Worm (Caenorhabditis elegans) whole organism, L4 larva: ENCODE measurements around the gene grsp-3.

Experiments
- F26F4.8 ChIP-seq: fragments of 200-800 bp; sonication (Bioruptor generic); conservative IDR thresholded peaks from 2 replicates; pipeline ENCODE4 v1.3.6; 2022; ENCODE audit warnings: missing genetic modification characterization, missing compliant biosample characterization
- F49E8.2 ChIP-seq: sonication (generic microtip); optimal IDR thresholded peaks from 2 replicates; lab custom pipeline; 2016; ENCODE audit warnings: missing compliant biosample characterization, mild to moderate bottlenecking, missing genetic modification characterization, borderline replicate concordance
- T26A8.4 ChIP-seq: fragments of 200-800 bp; sonication (Bioruptor generic); IDR thresholded peaks from 2 replicates; pipeline ENCODE4 v1.3.6; 2022; ENCODE audit warnings: missing genetic modification characterization, missing compliant biosample characterization
- ama-1 ChIP-seq: fragments of 150-350 bp; optimal IDR thresholded peaks from 2 replicates; lab custom pipeline; 2014; ENCODE audit warnings: inconsistent platforms, mixed read lengths
- ceh-28 ChIP-seq: fragments of 150-350 bp; optimal IDR thresholded peaks from 2 replicates; lab custom pipeline; 2014; ENCODE audit warnings: missing biosample characterization, missing genetic modification reagents, missing genetic modification characterization
- ceh-44 ChIP-seq: fragments of 200-800 bp; sonication (Bioruptor generic); IDR thresholded peaks from 2 replicates; pipeline ENCODE4 v1.3.6; 2022; ENCODE audit warnings: missing genetic modification reagents, missing genetic modification characterization, missing compliant biosample characterization
- daf-16 ChIP-seq, 3 experiments: sonication (generic microtip); optimal IDR thresholded peaks; 2 replicates each; lab custom pipeline; 2016 to 2017; ENCODE audit warnings: missing genetic modification characterization in 3 of 3, missing genetic modification reagents in 3 of 3, mild to moderate bottlenecking in 2 of 3, missing compliant biosample characterization in 2 of 3, missing biosample characterization in 1 of 3, moderate library complexity in 1 of 3
- dpl-1 ChIP-seq: fragments of 150-350 bp; optimal IDR thresholded peaks from 2 replicates; lab custom pipeline; 2014; ENCODE audit warnings: missing biosample characterization, missing genetic modification reagents, missing genetic modification characterization
- dve-1 ChIP-seq: sonication (generic microtip); optimal IDR thresholded peaks from 2 replicates; lab custom pipeline; 2017; ENCODE audit warnings: antibody characterized with exemption, mild to moderate bottlenecking, missing genetic modification characterization, missing compliant biosample characterization; ENCODE audit not compliant: insufficient read depth
- egl-43 ChIP-seq: fragments of 200-800 bp; sonication (Bioruptor generic); IDR thresholded peaks from 2 replicates; pipeline ENCODE4 v1.3.6; 2022; ENCODE audit warnings: missing genetic modification reagents, missing genetic modification characterization, missing compliant biosample characterization
- fkh-10 ChIP-seq: fragments of 150-350 bp; optimal IDR thresholded peaks from 2 replicates; lab custom pipeline; 2014; ENCODE audit warnings: missing biosample characterization, missing genetic modification reagents, missing genetic modification characterization
- fos-1 ChIP-seq: fragments of 150-350 bp; optimal IDR thresholded peaks from 2 replicates; lab custom pipeline; 2014; ENCODE audit warnings: missing biosample characterization, missing genetic modification characterization
- hlh-30 ChIP-seq: sonication (generic microtip); optimal IDR thresholded peaks from 2 replicates; lab custom pipeline; 2017; ENCODE audit warnings: antibody characterized with exemption, mild to moderate bottlenecking, missing genetic modification characterization, missing compliant biosample characterization; ENCODE audit not compliant: insufficient read depth
- lim-7 ChIP-seq: fragments of 200-800 bp; sonication (Bioruptor generic); IDR thresholded peaks from 2 replicates; pipeline ENCODE4 v1.3.6; 2022; ENCODE audit warnings: missing genetic modification characterization, missing compliant biosample characterization
- lin-1 ChIP-seq: fragments of 200-800 bp; sonication (Bioruptor generic); IDR thresholded peaks from 2 replicates; pipeline ENCODE4 v1.3.6; 2022; ENCODE audit warnings: missing genetic modification reagents, missing genetic modification characterization, missing compliant biosample characterization
- madf-9 ChIP-seq: fragments of 200-800 bp; sonication (Bioruptor generic); conservative IDR thresholded peaks from 2 replicates; pipeline ENCODE4 v1.3.6; 2022; ENCODE audit warnings: missing genetic modification reagents, missing genetic modification characterization, missing compliant biosample characterization
- mdl-1 ChIP-seq, 2 experiments: fragments of 150-350 bp in 1 of 2; sonication (generic microtip) in 1 of 2; optimal IDR thresholded peaks; 2 replicates each; lab custom pipeline; 2014 to 2017; ENCODE audit warnings: missing biosample characterization in 2 of 2, missing genetic modification characterization in 2 of 2
- mdt-29 ChIP-seq: fragments of 200-800 bp; sonication (Bioruptor generic); IDR thresholded peaks from 2 replicates; pipeline ENCODE4 v1.3.6; 2022; ENCODE audit warnings: missing genetic modification reagents, missing genetic modification characterization, missing compliant biosample characterization
- nhr-111 ChIP-seq: fragments of 200-800 bp; sonication (Bioruptor generic); optimal IDR thresholded peaks from 2 replicates; lab custom pipeline; 2018; ENCODE audit warnings: mild to moderate bottlenecking, missing genetic modification characterization, missing compliant biosample characterization
- nhr-28 ChIP-seq: fragments of 150-350 bp; optimal IDR thresholded peaks from 2 replicates; lab custom pipeline; 2014; ENCODE audit warnings: missing biosample characterization, missing genetic modification characterization
- nhr-42 ChIP-seq: fragments of 200-800 bp; sonication (Bioruptor generic); IDR thresholded peaks from 2 replicates; pipeline ENCODE4 v1.3.6; 2022; ENCODE audit warnings: missing genetic modification characterization, missing compliant biosample characterization
- pha-4 ChIP-seq, 2 experiments: fragments of 150-350 bp in 1 of 2; fragments of 200-800 bp in 1 of 2; sonication (Bioruptor generic) in 1 of 2; IDR thresholded peaks in 1 of 2; optimal IDR thresholded peaks in 1 of 2; 2 replicates each; pipeline versions ENCODE4 v1.3.6 to Lab custom; 2014 to 2022; ENCODE audit warnings: missing genetic modification characterization in 2 of 2, missing genetic modification reagents in 2 of 2, missing biosample characterization in 1 of 2, missing compliant biosample characterization in 1 of 2
- set-16 ChIP-seq: fragments of 200-800 bp; sonication (Bioruptor generic); IDR thresholded peaks from 2 replicates; pipeline ENCODE4 v1.3.6; 2022; ENCODE audit warnings: missing genetic modification reagents, missing genetic modification characterization, missing compliant biosample characterization
- snpc-4 ChIP-seq: fragments of 150-350 bp; optimal IDR thresholded peaks from 2 replicates; lab custom pipeline; 2014; ENCODE audit warnings: missing biosample characterization, missing genetic modification characterization
- spr-3 ChIP-seq: fragments of 200-800 bp; sonication (Bioruptor generic); optimal IDR thresholded peaks from 2 replicates; lab custom pipeline; 2018; ENCODE audit warnings: mild to moderate bottlenecking, missing genetic modification characterization, missing compliant biosample characterization
- tra-1 ChIP-seq: fragments of 200-800 bp; sonication (Bioruptor generic); IDR thresholded peaks from 2 replicates; pipeline ENCODE4 v1.3.6; 2022; ENCODE audit warnings: missing genetic modification reagents, missing genetic modification characterization, missing compliant biosample characterization
- unc-130 ChIP-seq: sonication (generic microtip); optimal IDR thresholded peaks from 2 replicates; lab custom pipeline; 2016; ENCODE audit warnings: missing genetic modification reagents, missing genetic modification characterization, missing compliant biosample characterization
- zag-1 ChIP-seq: fragments of 150-350 bp; optimal IDR thresholded peaks from 2 replicates; lab custom pipeline; 2014; ENCODE audit warnings: missing biosample characterization, missing genetic modification characterization
- zip-11 ChIP-seq: fragments of 200-800 bp; sonication (Bioruptor generic); IDR thresholded peaks from 2 replicates; pipeline ENCODE4 v1.3.6; 2022; ENCODE audit warnings: missing genetic modification characterization, missing compliant biosample characterization

grsp-3 gene

DNA sequence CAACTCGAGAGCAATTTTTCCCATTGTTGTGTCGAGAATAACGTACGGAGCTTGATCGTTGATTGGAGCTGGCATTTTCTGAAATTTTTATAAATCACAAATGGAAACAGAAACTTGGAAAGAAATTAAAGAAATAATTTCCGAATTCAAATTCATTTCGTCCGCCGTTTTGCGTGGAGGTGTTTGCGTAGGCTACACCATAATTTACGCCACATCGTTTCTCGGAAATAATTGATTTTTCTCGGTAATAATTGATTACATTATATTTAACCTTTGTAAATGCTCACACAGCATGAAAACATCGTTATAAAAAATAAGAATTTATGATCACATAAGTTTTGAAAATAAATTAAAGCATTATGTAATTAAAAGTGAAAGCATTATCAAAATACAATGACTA is 1.4 kb upstream of the grsp-3 start, which contains the start of gene cyn-12 (continued):
- no peak for TF ChIP-seq pha-4 (GFP tag; IDR thresholded peaks at IDR 0.05; lab: Robert Waterston, UW)
- no peak for TF ChIP-seq pha-4 (tag; optimal IDR thresholded peaks at IDR 0.05; lab: Kevin White, UChicago)
- no peak for TF ChIP-seq nhr-42 (GFP tag; lab: Robert Waterston, UW)
- TF ChIP-seq lin-1 (GFP tag; lab: Robert Waterston, UW), result no peak
- TF ChIP-seq snpc-4 (tag; lab: Kevin White, UChicago), result no peak
- no peak for TF ChIP-seq spr-3 (GFP tag; lab: Kevin White, UChicago)
- no peak for TF ChIP-seq lim-7 (GFP tag; lab: Robert Waterston, UW)
- TF ChIP-seq nhr-28, result no peak

DNA sequence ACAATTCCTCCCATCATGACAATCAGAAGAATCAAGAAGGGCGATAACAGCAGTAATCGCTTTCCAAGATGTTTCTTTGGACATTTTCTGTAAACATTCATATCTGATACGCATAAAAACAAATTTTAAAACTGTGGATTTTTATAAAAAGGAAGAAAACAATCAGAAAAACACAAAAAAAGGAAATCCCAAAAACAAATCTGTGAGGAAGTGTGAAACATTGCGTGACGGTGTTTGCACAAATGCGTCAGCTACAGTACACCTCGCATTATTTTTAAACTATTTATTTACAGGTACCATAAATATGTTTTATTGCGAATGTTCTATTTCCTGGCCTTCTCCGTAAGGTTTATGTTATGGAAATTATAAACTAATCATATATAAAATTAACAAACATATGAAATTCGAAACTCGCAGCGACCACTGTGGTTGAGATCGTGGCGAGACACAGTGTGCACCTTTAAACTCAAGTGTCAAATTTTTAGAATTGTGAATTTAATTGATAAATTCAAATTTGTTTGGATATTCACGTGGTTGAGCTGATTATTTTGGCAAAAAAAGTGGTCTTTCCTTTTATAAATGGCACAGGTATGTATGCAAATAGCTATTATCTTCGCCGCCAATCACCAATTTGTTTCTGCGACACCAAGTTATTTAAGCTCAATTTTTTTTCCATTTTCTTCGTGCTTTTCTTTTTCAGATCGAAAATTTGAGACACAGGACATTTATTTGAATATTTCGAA is 10.2 kb downstream of the grsp-3 start, which contains the start of the genes C34D4.10 and str-48:
TSS of gene C34D4.10 (minus strand) at position 101 of the 743 bp plus-strand sequence.
TSS of gene str-48 (plus strand) at position 693 of the 743 bp plus-strand sequence.
- TF ChIP-seq dve-1 (tag; lab: Kevin White, UChicago), result no peak
- TF ChIP-seq zip-11 (GFP tag; lab: Robert Waterston, UW), result no peak
- no peak for TF ChIP-seq nhr-28
- no peak for TF ChIP-seq madf-9 (GFP tag; lab: Robert Waterston, UW)
- no peak for TF ChIP-seq T26A8.4 (GFP tag; lab: Robert Waterston, UW)
- TF ChIP-seq zag-1 (tag; lab: Kevin White, UChicago), result no peak
- TF ChIP-seq daf-16 (GFP tag; optimal IDR thresholded peaks at IDR 0.05; lab: Kevin White, UChicago), result no peak
- TF ChIP-seq daf-16 (tag; optimal IDR thresholded peaks at IDR 0.05; lab: Kevin White, UChicago), result no peak

DNA sequence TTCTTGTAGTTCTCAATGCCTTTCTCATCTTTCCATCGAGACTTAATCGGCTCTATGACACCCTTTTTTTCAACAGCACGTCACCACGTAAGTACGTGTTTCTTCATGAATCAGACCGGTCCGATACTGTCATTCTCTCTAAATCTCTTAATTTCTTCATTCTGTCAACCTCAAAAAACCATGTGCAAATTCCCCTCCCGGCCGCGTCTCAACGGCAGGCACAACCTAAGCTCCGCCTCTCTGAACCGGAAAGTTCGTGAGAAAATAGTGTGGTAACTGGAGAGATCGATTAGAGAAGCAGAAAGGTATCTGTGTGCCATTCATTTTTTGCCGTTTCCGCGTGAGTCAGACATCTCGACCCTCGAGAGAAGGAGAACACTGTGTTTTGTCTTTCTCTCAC is 17.1 kb downstream of the grsp-3 start, which contains the start of gene nas-8:
TSS of gene nas-8 (plus strand) at position 301 of the 400 bp plus-strand sequence.
- TF ChIP-seq fkh-10 (GFP tag; lab: Kevin White, UChicago) (no peak), nhr-111 (no peak)

DNA sequence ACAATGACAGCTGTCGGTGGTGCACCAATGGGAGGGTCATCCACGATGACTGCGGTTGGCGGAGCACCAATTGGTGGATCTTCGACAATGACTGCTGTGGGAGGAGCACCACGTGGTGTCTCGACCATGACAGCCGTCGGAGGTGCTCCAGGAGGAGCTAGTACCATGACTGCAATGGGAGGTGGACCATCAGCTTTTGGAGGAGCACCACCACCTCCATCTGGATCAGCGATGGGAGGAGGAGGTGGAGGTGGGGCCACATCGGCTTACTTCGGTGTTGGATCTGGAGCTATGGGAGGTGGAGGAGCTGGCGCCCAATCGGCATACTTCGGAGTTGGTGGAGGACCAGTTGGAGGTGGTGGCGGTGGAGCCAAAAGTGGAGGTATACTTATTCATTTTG is 19.4 kb downstream of the grsp-3 start:
- peak; percentile 82 for TF ChIP-seq set-16 (GFP tag; lab: Robert Waterston, UW)
- TF ChIP-seq egl-43 (GFP tag; lab: Robert Waterston, UW), result 0 out of 2 replicates have a peak, but pooled peaks have one; percentile 51
- TF ChIP-seq, all 104 proteins: peak for 2; not testable (repeated sequence) for 102

DNA sequence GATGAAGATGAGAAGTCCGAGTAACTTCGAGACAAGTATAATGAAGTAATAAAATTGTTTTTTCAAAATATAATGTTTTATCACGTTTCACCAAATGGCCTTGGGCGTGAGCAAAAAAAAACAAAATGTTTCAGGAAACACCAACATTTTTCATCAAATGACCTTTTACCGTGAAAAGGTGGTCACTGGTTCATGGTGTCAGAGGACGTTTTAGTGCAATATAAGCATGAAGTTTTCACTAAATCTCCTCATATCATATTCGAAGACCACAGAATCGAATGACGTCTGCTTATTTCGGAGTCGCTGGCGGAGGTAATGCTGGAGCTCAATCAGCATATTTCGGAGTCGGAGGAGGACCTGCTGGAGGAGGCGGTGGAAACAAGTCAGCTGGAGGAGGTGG is 20.4 kb downstream of the grsp-3 start, which contains the start of the genes ZC477.7 and ssq-3:
TSS of gene ZC477.7 (minus strand) at position 101 of the 400 bp plus-strand sequence.
TSS of gene ssq-3 (plus strand) at position 251 of the 400 bp plus-strand sequence.
- no peak for TF ChIP-seq mdl-1 (tag; optimal IDR thresholded peaks at IDR 0.05; lab: Kevin White, UChicago)
- no peak for TF ChIP-seq F26F4.8 (GFP tag; lab: Robert Waterston, UW)
- no peak for TF ChIP-seq fos-1 (tag; lab: Kevin White, UChicago)
- TF ChIP-seq ceh-28 (tag; lab: Kevin White, UChicago), result no peak
- TF ChIP-seq T26A8.4 (GFP tag; lab: Robert Waterston, UW), result no peak
- no peak for TF ChIP-seq unc-130 (GFP tag; lab: Kevin White, UChicago)
- no peak for TF ChIP-seq lim-7 (GFP tag; lab: Robert Waterston, UW)
- no peak for TF ChIP-seq mdt-29 (GFP tag; lab: Robert Waterston, UW)
- no peak for TF ChIP-seq ceh-44

DNA sequence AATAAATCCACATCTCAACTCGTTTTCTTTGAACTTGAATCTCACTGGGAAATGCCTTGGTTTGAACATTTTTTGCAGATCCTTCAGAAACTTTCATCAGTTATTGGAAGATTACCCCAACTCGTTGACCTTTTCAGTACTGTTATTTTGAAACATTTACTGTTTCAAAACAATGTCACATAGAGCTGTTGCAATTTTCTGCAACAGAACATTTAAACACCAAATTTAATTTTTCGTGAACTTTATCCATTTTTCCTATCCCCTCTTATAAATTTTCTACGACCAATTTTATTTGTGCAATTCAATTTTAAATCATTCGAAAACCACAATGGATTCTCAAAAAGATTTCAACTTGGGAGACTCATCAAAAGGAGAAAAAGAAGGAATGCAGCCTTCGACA is 23.8 kb downstream of the grsp-3 start, which contains the start of gene ZC477.2:
TSS of gene ZC477.2 (plus strand) at position 301 of the 400 bp plus-strand sequence.
- TF ChIP-seq dpl-1 (GFP tag; lab: Kevin White, UChicago), result no peak
- no peak for TF ChIP-seq spr-3 (GFP tag; lab: Kevin White, UChicago)
- no peak for TF ChIP-seq hlh-30
- TF ChIP-seq dve-1 (tag; lab: Kevin White, UChicago), result no peak
- no peak for TF ChIP-seq ama-1 (lab: Kevin White, UChicago)
- TF ChIP-seq tra-1 (GFP tag; lab: Robert Waterston, UW), result no peak
- no peak for TF ChIP-seq F49E8.2 (tag; lab: Kevin White, UChicago)
- TF ChIP-seq, all 104 proteins: peak for 0
